Fruit fly (Drosophila melanogaster): ENCODE measurements around the gene CG17746.
A peak's percentile ranks its signal among the peaks of the same experiment; 100 is the strongest.

CG17746 gene

dm6 chr3L:3236319-3236718 is 3.1 kb downstream of the CG17746 start (continued):
- TF ChIP-seq CG8281 (tag; optimal IDR thresholded peaks at IDR 0.05) (no peak), dan (GFP tag; IDR thresholded peaks at IDR 0.05) (no peak), fd3F (GFP tag; optimal IDR thresholded peaks at IDR 0.05) (no peak), ci (GFP tag; IDR thresholded peaks at IDR 0.05) (no peak), CG10274 (GFP tag; optimal IDR thresholded peaks at IDR 0.05) (no peak), CG13894 (tag; optimal IDR thresholded peaks at IDR 0.05) (no peak), da (GFP tag; optimal IDR thresholded peaks at IDR 0.05) (no peak), tna (GFP tag; IDR thresholded peaks at IDR 0.05; ENCODE audit: partially characterized antibody) (no peak), cad (GFP tag; optimal IDR thresholded peaks at IDR 0.05) (no peak), CG6272 (GFP tag; IDR thresholded peaks at IDR 0.05) (no peak), sug (tag; optimal IDR thresholded peaks at IDR 0.05) (peak; percentile 91), ara (GFP tag; IDR thresholded peaks at IDR 0.05) (no peak), CG32767 (GFP tag; IDR thresholded peaks at IDR 0.05) (no peak), scrt (GFP tag; optimal IDR thresholded peaks at IDR 0.05) (no peak), CG3065 (GFP tag; optimal IDR thresholded peaks at IDR 0.05) (no peak), sob (GFP tag; IDR thresholded peaks at IDR 0.05) (peak; percentile 25; the same call in 1 of the 2 replicates), aop (GFP tag; IDR thresholded peaks at IDR 0.05) (no peak), CG34376 (GFP tag; optimal IDR thresholded peaks at IDR 0.05) (peak; percentile 6), vfl (GFP tag; optimal IDR thresholded peaks at IDR 0.05) (no peak), CG14667 (GFP tag; IDR thresholded peaks at IDR 0.05) (no peak), CG13296 (GFP tag; optimal IDR thresholded peaks at IDR 0.05) (peak; percentile 16), B-H2 (GFP tag; optimal IDR thresholded peaks at IDR 0.05) (peak; percentile 31), CG2678 (tag; optimal IDR thresholded peaks at IDR 0.05) (no peak), ftz-f1 (GFP tag; optimal IDR thresholded peaks at IDR 0.05) (no peak)

DNA sequence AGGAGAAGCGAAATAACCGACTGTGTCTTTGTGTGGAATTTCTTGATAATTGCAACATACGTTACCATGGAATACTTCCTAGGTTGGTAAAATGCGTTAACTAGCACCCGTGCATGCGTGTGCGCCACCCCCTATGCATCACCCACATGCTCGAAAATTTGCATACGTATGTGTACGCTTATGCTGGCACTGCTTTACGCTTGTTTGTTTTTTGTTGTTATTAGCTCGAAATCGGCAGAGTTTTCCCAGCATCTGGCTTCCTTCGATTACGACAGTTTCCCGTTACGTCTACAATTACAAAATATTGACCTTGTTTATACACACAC is 13.0 kb downstream of the CG17746 start:
- TF ChIP-seq CG8478 (optimal IDR thresholded peaks at IDR 0.05) (peak; percentile 52), sug (tag; optimal IDR thresholded peaks at IDR 0.05) (peak; percentile 48), gcm (GFP tag; optimal IDR thresholded peaks at IDR 0.05) (peak; percentile 74), CG9727 (GFP tag; optimal IDR thresholded peaks at IDR 0.05) (no peak), CG1832 (GFP tag; optimal IDR thresholded peaks at IDR 0.05) (no peak), chinmo (GFP tag; IDR thresholded peaks at IDR 0.05; ENCODE audit: partially characterized antibody) (0 out of 4 replicates have a peak, but pooled peaks have one; percentile 84), crol (GFP tag; IDR thresholded peaks at IDR 0.05) (peak; percentile 82), twi (tag; optimal IDR thresholded peaks at IDR 0.05) (peak; percentile 46), CG15479 (GFP tag; optimal IDR thresholded peaks at IDR 0.05) (peak; percentile 22), cg (GFP tag; optimal IDR thresholded peaks at IDR 0.05) (peak; percentile 92), unpg (GFP tag; optimal IDR thresholded peaks at IDR 0.05) (no peak), ken (GFP tag; IDR thresholded peaks at IDR 0.05) (no peak), Pdp1 (GFP tag; optimal IDR thresholded peaks at IDR 0.05) (peak in 1 of 2 experiments; percentile 41), H15 (GFP tag; IDR thresholded peaks at IDR 0.05) (no peak), Spps (tag; optimal IDR thresholded peaks at IDR 0.05) (no peak), CG34422 (GFP tag; IDR thresholded peaks at IDR 0.05) (peak; percentile 4; the same call in 1 of the 3 replicates)

DNA sequence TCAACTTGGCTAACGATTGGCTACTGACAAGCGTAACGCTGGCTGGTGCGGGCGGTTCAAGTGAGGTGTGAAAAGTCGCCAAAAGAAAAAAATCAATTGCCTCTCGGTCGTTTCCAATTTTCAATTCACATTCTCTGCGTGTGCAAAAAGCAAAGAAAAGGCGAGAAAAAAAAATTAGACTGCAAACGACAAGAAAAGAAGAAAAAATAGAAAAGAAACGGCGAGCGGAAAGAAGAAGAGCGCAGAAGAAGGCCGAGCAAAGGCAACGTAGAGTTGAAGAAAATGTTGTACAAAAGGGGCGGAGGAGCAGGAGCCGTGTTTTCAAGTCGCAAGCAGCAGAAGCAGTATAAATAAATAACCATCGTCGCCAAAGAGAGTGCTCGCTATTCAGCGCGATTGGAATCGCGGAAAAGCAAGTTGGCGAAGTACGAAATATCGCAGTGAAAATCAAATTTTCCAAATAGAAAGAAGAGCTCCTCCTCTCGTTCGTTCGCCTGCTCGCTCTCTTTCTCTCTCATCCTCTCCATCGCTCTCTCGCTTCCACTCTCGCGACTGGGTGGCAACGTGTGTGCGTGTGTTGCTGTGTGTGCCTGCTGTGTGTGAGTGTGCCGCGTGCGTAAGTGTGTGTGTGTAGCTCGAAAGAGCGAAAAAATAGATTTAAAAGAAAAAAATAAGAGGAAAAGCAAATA is 13.5 kb downstream of the CG17746 start:
- no peak for TF ChIP-seq CHES-1-like (GFP tag; optimal IDR thresholded peaks at IDR 0.05)
- TF ChIP-seq CG12155 (GFP tag; optimal IDR thresholded peaks at IDR 0.05): peak; percentile 19
- no peak for TF ChIP-seq CG2678 (tag; optimal IDR thresholded peaks at IDR 0.05)
- no peak for TF ChIP-seq wor (GFP tag; IDR thresholded peaks at IDR 0.05)
- TF ChIP-seq CG17385 (GFP tag; optimal IDR thresholded peaks at IDR 0.05): peak; percentile 90
- no peak for TF ChIP-seq CG16779 (GFP tag; IDR thresholded peaks at IDR 0.05)
- TF ChIP-seq CG6254 (GFP tag; optimal IDR thresholded peaks at IDR 0.05): peak; percentile 20
- TF ChIP-seq Drgx (GFP tag; IDR thresholded peaks at IDR 0.05): 0 out of 2 replicates have a peak, but pooled peaks have one; percentile 11
- no peak for TF ChIP-seq CG6813 (GFP tag; optimal IDR thresholded peaks at IDR 0.05)
- TF ChIP-seq CG2889 (GFP tag; IDR thresholded peaks at IDR 0.05): no peak
- no peak for TF ChIP-seq pfk (GFP tag; optimal IDR thresholded peaks at IDR 0.05)
- TF ChIP-seq CG3838 (GFP tag; optimal IDR thresholded peaks at IDR 0.05): no peak
- TF ChIP-seq pros (GFP tag; optimal IDR thresholded peaks at IDR 0.05): peak; percentile 58

Measured in whole organism, embryonic.